Fruit fly (Drosophila melanogaster) Kc167 (cell line): ENCODE measurements around the gene hbt.

Experiments used
- h ChIP-seq: fragments of >200 bp; optimal IDR thresholded peaks from 3 replicates; lab custom pipeline; 2018; ENCODE audit warnings: missing external identifiers
- insv ChIP-seq: fragments of >200 bp; optimal IDR thresholded peaks from 3 replicates; lab custom pipeline; 2018; ENCODE audit warnings: missing external identifiers
- psq ChIP-seq: fragments of >200 bp; optimal IDR thresholded peaks from 2 replicates; lab custom pipeline; 2017; ENCODE audit warnings: missing external identifiers
- ttk ChIP-seq: sonication (Bioruptor generic); optimal IDR thresholded peaks from 2 replicates; lab custom pipeline; 2017; ENCODE audit warnings: missing external identifiers

- TF ChIP-seq insv (lab: Kevin White, UChicago) (no peak), ttk (lab: Kevin White, UChicago) (no peak), psq (no peak), h (lab: Kevin White, UChicago) (no peak)
These were observed 16.6 kb upstream of the hbt start, which contains the start of gene CG16826 for dm6 chr2L:13347473-13347872.
